Worm (Caenorhabditis elegans): ENCODE results near the gene pnn-1.

ce11 chrV:13020638-13021037 is 49.7 kb downstream of the pnn-1 start:
- TF ChIP-seq B0261.1 (tag; optimal IDR thresholded peaks at IDR 0.05), result no peak
- no peak for TF ChIP-seq snpc-4 (GFP tag; optimal IDR thresholded peaks at IDR 0.05)
- no peak for TF ChIP-seq snpc-4 (tag; optimal IDR thresholded peaks at IDR 0.05)
- no peak for TF ChIP-seq rec-8 (tag; optimal IDR thresholded peaks at IDR 0.05)
- TF ChIP-seq hmg-20 (GFP tag; IDR thresholded peaks at IDR 0.05), result no peak
- TF ChIP-seq Y67H2A.10 (GFP tag; conservative IDR thresholded peaks at IDR 0.05), result no peak
- TF ChIP-seq unc-62 (GFP tag; optimal IDR thresholded peaks at IDR 0.05), result no peak
- no peak for TF ChIP-seq pbrm-1 (GFP tag; IDR thresholded peaks at IDR 0.05)
- no peak for TF ChIP-seq hrde-1 (tag; optimal IDR thresholded peaks at IDR 0.05; ENCODE audit: borderline replicate concordance)
